Worm (Caenorhabditis elegans) whole organism, young adult: ENCODE results near the gene alh-13.

Source experiments
- D2030.7 ChIP-seq: fragments of 200-800 bp; sonication (Bioruptor generic); IDR thresholded peaks from 2 replicates; pipeline ENCODE4 v1.3.6; 2022; ENCODE audit warnings: missing genetic modification reagents, missing genetic modification characterization, missing compliant biosample characterization
- ama-1 ChIP-seq, 3 experiments: fragments of 150-350 bp in 1 of 3; sonication (generic microtip) in 2 of 3; optimal IDR thresholded peaks; 2 replicates each; lab custom pipeline; 2014 to 2018; ENCODE audit warnings: missing biosample characterization in 2 of 3, missing genetic modification characterization in 2 of 3, missing genetic modification reagents in 2 of 3
- attf-3 ChIP-seq: fragments of 200-800 bp; sonication (Bioruptor generic); conservative IDR thresholded peaks from 2 replicates; pipeline ENCODE4 v1.3.6; 2022; ENCODE audit warnings: missing genetic modification reagents, missing genetic modification characterization, missing compliant biosample characterization
- dpl-1 ChIP-seq: fragments of 150-350 bp; optimal IDR thresholded peaks from 2 replicates; lab custom pipeline; 2014; ENCODE audit warnings: missing biosample characterization, missing genetic modification reagents, missing genetic modification characterization
- efl-1 ChIP-seq: fragments of 150-350 bp; optimal IDR thresholded peaks from 2 replicates; lab custom pipeline; 2014; ENCODE audit warnings: missing biosample characterization, missing genetic modification reagents, missing genetic modification characterization
- egl-18 ChIP-seq: fragments of 200-800 bp; sonication (Bioruptor generic); IDR thresholded peaks from 2 replicates; pipeline ENCODE4 v1.3.6; 2022; ENCODE audit warnings: missing genetic modification reagents, missing genetic modification characterization, missing compliant biosample characterization
- hlh-26 ChIP-seq: fragments of 200-800 bp; sonication (Bioruptor generic); conservative IDR thresholded peaks from 2 replicates; pipeline ENCODE4 v1.3.6; 2022; ENCODE audit warnings: missing genetic modification reagents, missing genetic modification characterization, missing compliant biosample characterization
- madf-8 ChIP-seq: fragments of 200-800 bp; sonication (Bioruptor generic); conservative IDR thresholded peaks from 2 replicates; pipeline ENCODE4 v1.3.6; 2022; ENCODE audit warnings: missing genetic modification reagents, missing genetic modification characterization, missing compliant biosample characterization
- nfya-1 ChIP-seq: sonication (generic microtip); optimal IDR thresholded peaks from 2 replicates; lab custom pipeline; 2017; ENCODE audit warnings: antibody characterized with exemption, missing compliant biosample characterization, missing genetic modification characterization, borderline replicate concordance; ENCODE audit not compliant: insufficient read depth
- nhr-120 ChIP-seq: fragments of 200-800 bp; sonication (Bioruptor generic); IDR thresholded peaks from 2 replicates; pipeline ENCODE4 v1.3.6; 2022; ENCODE audit warnings: missing genetic modification characterization, missing compliant biosample characterization
- repo-1 ChIP-seq: sonication (generic microtip); optimal IDR thresholded peaks from 2 replicates; lab custom pipeline; 2017; ENCODE audit warnings: mild to moderate bottlenecking, missing genetic modification characterization, missing compliant biosample characterization
- unc-130 ChIP-seq: sonication (generic microtip); optimal IDR thresholded peaks from 2 replicates; lab custom pipeline; 2016; ENCODE audit warnings: missing genetic modification reagents, missing genetic modification characterization, missing compliant biosample characterization
- unc-62 ChIP-seq: fragments of 150-350 bp; optimal IDR thresholded peaks from 2 replicates; lab custom pipeline; 2014; ENCODE audit warnings: missing biosample characterization, missing genetic modification reagents, missing genetic modification characterization
- zfh-2 ChIP-seq: fragments of 200-800 bp; sonication (Bioruptor generic); conservative IDR thresholded peaks from 2 replicates; pipeline ENCODE4 v1.3.6; 2022; ENCODE audit warnings: missing genetic modification reagents, missing genetic modification characterization, missing compliant biosample characterization

DNA sequence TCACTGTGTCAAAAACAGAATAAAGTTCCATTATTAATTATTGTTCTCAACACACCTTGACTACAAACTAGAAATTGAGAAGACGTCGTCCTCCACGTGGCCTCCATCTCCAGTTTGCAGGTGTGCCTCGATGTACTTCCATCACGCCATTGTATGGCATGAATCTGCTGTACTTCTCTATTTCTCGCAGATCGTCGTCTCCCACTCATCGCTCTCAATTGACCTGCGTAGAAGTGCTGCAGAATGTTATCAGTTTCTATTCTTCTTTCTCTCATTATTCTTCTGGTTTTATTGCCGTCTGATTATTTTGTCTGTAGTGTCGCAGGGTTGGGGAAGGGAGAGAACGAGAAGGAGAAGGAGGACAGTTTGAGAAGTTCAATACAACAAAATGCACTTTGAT, 22.6 kb upstream of the alh-13 start:
- TF ChIP-seq hlh-26: no peak
- TF ChIP-seq repo-1 (tag; lab: Kevin White, UChicago): no peak
- TF ChIP-seq egl-18 (GFP tag; lab: Robert Waterston, UW): no peak
- TF ChIP-seq zfh-2 (GFP tag; lab: Robert Waterston, UW): no peak
- no peak for TF ChIP-seq nfya-1
- TF ChIP-seq nhr-120: no peak
- no peak for TF ChIP-seq ama-1 (optimal IDR thresholded peaks at IDR 0.05; lab: Kevin White, UChicago)
- TF ChIP-seq ama-1 (GFP tag; optimal IDR thresholded peaks at IDR 0.05; lab: Kevin White, UChicago): no peak
- no peak for TF ChIP-seq madf-8 (GFP tag; lab: Robert Waterston, UW)
- TF ChIP-seq D2030.7 (GFP tag; lab: Robert Waterston, UW): no peak
- no peak for TF ChIP-seq attf-3 (GFP tag; lab: Robert Waterston, UW)
- no peak for TF ChIP-seq efl-1 (GFP tag; lab: Kevin White, UChicago)
- TF ChIP-seq dpl-1 (GFP tag; lab: Kevin White, UChicago): no peak
- no peak for TF ChIP-seq unc-62 (GFP tag; lab: Kevin White, UChicago)
- no peak for TF ChIP-seq unc-130 (GFP tag; lab: Kevin White, UChicago)
